Worm (Caenorhabditis elegans) whole organism, mixed stage, embryonic: ENCODE results near the gene mdf-2.

Experiments
- M03D4.4 ChIP-seq: sonication (generic microtip); optimal IDR thresholded peaks from 2 replicates; lab custom pipeline; 2017; ENCODE audit warnings: mild to moderate bottlenecking, missing genetic modification characterization, missing compliant biosample characterization
- blmp-1 ChIP-seq: fragments of 150-350 bp; optimal IDR thresholded peaks from 2 replicates; lab custom pipeline; 2014; ENCODE audit warnings: missing biosample characterization, missing genetic modification characterization
- ceh-39 ChIP-seq: fragments of 150-350 bp; optimal IDR thresholded peaks from 2 replicates; lab custom pipeline; 2014; ENCODE audit warnings: missing biosample characterization, missing genetic modification characterization
- ceh-43 ChIP-seq: fragments of 200-800 bp; sonication (Bioruptor generic); optimal IDR thresholded peaks from 2 replicates; lab custom pipeline; 2018; ENCODE audit warnings: mild to moderate bottlenecking, missing genetic modification characterization, moderate library complexity, missing compliant biosample characterization
- ceh-83 ChIP-seq: fragments of 200-800 bp; sonication (Bioruptor generic); optimal IDR thresholded peaks from 2 replicates; lab custom pipeline; 2018; ENCODE audit warnings: mild to moderate bottlenecking, missing genetic modification characterization, missing compliant biosample characterization
- ces-1 ChIP-seq: fragments of 150-350 bp; optimal IDR thresholded peaks from 2 replicates; lab custom pipeline; 2014; ENCODE audit warnings: missing biosample characterization, missing genetic modification reagents, missing genetic modification characterization
- cnd-1 ChIP-seq: fragments of 200-800 bp; sonication (Bioruptor generic); optimal IDR thresholded peaks from 2 replicates; lab custom pipeline; 2018; ENCODE audit warnings: mild to moderate bottlenecking, missing genetic modification characterization, missing compliant biosample characterization
- drap-1 ChIP-seq: fragments of 200-800 bp; sonication (Bioruptor generic); optimal IDR thresholded peaks from 3 replicates; lab custom pipeline; 2018; ENCODE audit warnings: mild to moderate bottlenecking, missing genetic modification characterization, missing compliant biosample characterization
- elt-1 ChIP-seq: sonication (generic microtip); optimal IDR thresholded peaks from 2 replicates; lab custom pipeline; 2017; ENCODE audit warnings: missing genetic modification characterization, mild to moderate bottlenecking, missing compliant biosample characterization, antibody characterized with exemption, moderate library complexity, borderline replicate concordance; ENCODE audit not compliant: insufficient read depth
- elt-3 ChIP-seq: fragments of 150-350 bp; optimal IDR thresholded peaks from 2 replicates; lab custom pipeline; 2014; ENCODE audit warnings: missing biosample characterization, missing genetic modification characterization
- flh-1 ChIP-seq: fragments of 200-800 bp; sonication (Bioruptor generic); optimal IDR thresholded peaks from 2 replicates; lab custom pipeline; 2018; ENCODE audit warnings: mild to moderate bottlenecking, missing genetic modification characterization, moderate library complexity, missing compliant biosample characterization
- ham-2 ChIP-seq: fragments of 200-800 bp; sonication (Bioruptor generic); optimal IDR thresholded peaks from 2 replicates; lab custom pipeline; 2018; ENCODE audit warnings: mild to moderate bottlenecking, missing genetic modification characterization, missing compliant biosample characterization
- hlh-1 ChIP-seq: fragments of 150-350 bp; optimal IDR thresholded peaks from 2 replicates; lab custom pipeline; 2014; ENCODE audit warnings: missing biosample characterization, missing genetic modification reagents, missing genetic modification characterization
- lin-13 ChIP-seq: fragments of 150-350 bp; optimal IDR thresholded peaks from 2 replicates; lab custom pipeline; 2014; ENCODE audit warnings: missing biosample characterization, missing genetic modification characterization
- lin-32 ChIP-seq: fragments of 200-800 bp; sonication (Bioruptor generic); optimal IDR thresholded peaks from 2 replicates; lab custom pipeline; 2018; ENCODE audit warnings: mild to moderate bottlenecking, missing genetic modification characterization, missing compliant biosample characterization
- lsy-2 ChIP-seq: fragments of 150-350 bp; optimal IDR thresholded peaks from 2 replicates; lab custom pipeline; 2014; ENCODE audit warnings: missing biosample characterization, missing genetic modification characterization
- mab-5 ChIP-seq: fragments of 150-350 bp; optimal IDR thresholded peaks from 2 replicates; lab custom pipeline; 2014; ENCODE audit warnings: missing biosample characterization, missing genetic modification characterization
- mep-1 ChIP-seq: fragments of 150-350 bp; optimal IDR thresholded peaks from 2 replicates; lab custom pipeline; 2017; ENCODE audit warnings: missing biosample characterization, missing genetic modification reagents, missing genetic modification characterization, inconsistent platforms
- mls-2 ChIP-seq: sonication (generic microtip); optimal IDR thresholded peaks from 2 replicates; lab custom pipeline; 2016; ENCODE audit warnings: mild to moderate bottlenecking, missing genetic modification characterization, moderate library complexity, missing compliant biosample characterization
- nhr-12 ChIP-seq: fragments of 150-350 bp; optimal IDR thresholded peaks from 2 replicates; lab custom pipeline; 2014; ENCODE audit warnings: missing biosample characterization, missing genetic modification characterization
- nhr-2 ChIP-seq: fragments of 150-350 bp; optimal IDR thresholded peaks from 2 replicates; lab custom pipeline; 2014; ENCODE audit warnings: missing biosample characterization, missing genetic modification characterization
- nhr-237 ChIP-seq: fragments of 150-350 bp; optimal IDR thresholded peaks from 2 replicates; lab custom pipeline; 2014; ENCODE audit warnings: missing biosample characterization, missing genetic modification characterization
- nhr-28 ChIP-seq: fragments of 150-350 bp; optimal IDR thresholded peaks from 2 replicates; lab custom pipeline; 2014; ENCODE audit warnings: missing biosample characterization, missing genetic modification characterization
- nhr-76 ChIP-seq: sonication (generic microtip); optimal IDR thresholded peaks from 2 replicates; lab custom pipeline; 2017; ENCODE audit warnings: missing biosample characterization, missing genetic modification characterization
- pha-4 ChIP-seq: fragments of 150-350 bp; optimal IDR thresholded peaks from 2 replicates; lab custom pipeline; 2018; ENCODE audit warnings: missing biosample characterization, missing genetic modification reagents, missing genetic modification characterization
- sem-2 ChIP-seq: fragments of 200-800 bp; sonication (Bioruptor generic); optimal IDR thresholded peaks from 2 replicates; lab custom pipeline; 2018; ENCODE audit warnings: mild to moderate bottlenecking, missing genetic modification characterization, missing compliant biosample characterization
- snpc-4 ChIP-seq: fragments of 150-350 bp; optimal IDR thresholded peaks from 2 replicates; lab custom pipeline; 2014; ENCODE audit warnings: missing biosample characterization, missing genetic modification characterization
- sptf-1 ChIP-seq: sonication (generic microtip); optimal IDR thresholded peaks from 2 replicates; lab custom pipeline; 2017; ENCODE audit warnings: mild to moderate bottlenecking, missing genetic modification characterization, moderate library complexity, missing compliant biosample characterization
- tbx-8 ChIP-seq: fragments of 200-800 bp; sonication (Bioruptor generic); optimal IDR thresholded peaks from 2 replicates; lab custom pipeline; 2018; ENCODE audit warnings: mild to moderate bottlenecking, missing genetic modification characterization, moderate library complexity, missing compliant biosample characterization
- unc-120 ChIP-seq: sonication (generic microtip); optimal IDR thresholded peaks from 2 replicates; lab custom pipeline; 2017; ENCODE audit warnings: missing genetic modification characterization, missing compliant biosample characterization; ENCODE audit not compliant: poor library complexity, severe bottlenecking
- unc-39 ChIP-seq: fragments of 150-350 bp; optimal IDR thresholded peaks from 2 replicates; lab custom pipeline; 2014; ENCODE audit warnings: missing biosample characterization, missing genetic modification characterization
- unc-62 ChIP-seq: fragments of 150-350 bp; optimal IDR thresholded peaks from 2 replicates; lab custom pipeline; 2014; ENCODE audit warnings: missing biosample characterization, missing genetic modification reagents, missing genetic modification characterization
- zip-8 ChIP-seq: fragments of 150-350 bp; optimal IDR thresholded peaks from 2 replicates; lab custom pipeline; 2014; ENCODE audit warnings: missing biosample characterization, missing genetic modification characterization
- ztf-11 ChIP-seq: fragments of 150-350 bp; optimal IDR thresholded peaks from 2 replicates; lab custom pipeline; 2014; ENCODE audit warnings: missing biosample characterization, missing genetic modification characterization

Gene mdf-2

ce11 chrIV:2640950-2641349 lies at the start of gene mdf-2, which contains the start of gene nduv-3:
TSS of gene mdf-2 (minus strand) at chrIV:2641125.
TSS of gene nduv-3 (plus strand) at chrIV:2641310.
- TF ChIP-seq mep-1 (tag; lab: Kevin White, UChicago) (peak; percentile 61), lsy-2 (tag; lab: Kevin White, UChicago) (peak; percentile 78), tbx-8 (GFP tag; lab: Kevin White, UChicago) (no peak), ceh-83 (GFP tag; lab: Kevin White, UChicago) (no peak), nhr-2 (tag; lab: Kevin White, UChicago) (no peak), ces-1 (GFP tag; lab: Kevin White, UChicago) (peak; percentile 83), ceh-39 (tag; lab: Kevin White, UChicago) (peak; percentile 75), nhr-237 (tag; lab: Kevin White, UChicago) (peak; percentile 30), drap-1 (GFP tag; lab: Kevin White, UChicago) (no peak), elt-1 (no peak), nhr-28 (tag; lab: Kevin White, UChicago) (no peak), pha-4 (tag; lab: Kevin White, UChicago) (peak; percentile 74), ztf-11 (no peak), lin-13 (tag; lab: Kevin White, UChicago) (peak; percentile 82), zip-8 (tag; lab: Kevin White, UChicago) (no peak), sptf-1 (no peak), unc-62 (GFP tag; lab: Kevin White, UChicago) (no peak)

DNA sequence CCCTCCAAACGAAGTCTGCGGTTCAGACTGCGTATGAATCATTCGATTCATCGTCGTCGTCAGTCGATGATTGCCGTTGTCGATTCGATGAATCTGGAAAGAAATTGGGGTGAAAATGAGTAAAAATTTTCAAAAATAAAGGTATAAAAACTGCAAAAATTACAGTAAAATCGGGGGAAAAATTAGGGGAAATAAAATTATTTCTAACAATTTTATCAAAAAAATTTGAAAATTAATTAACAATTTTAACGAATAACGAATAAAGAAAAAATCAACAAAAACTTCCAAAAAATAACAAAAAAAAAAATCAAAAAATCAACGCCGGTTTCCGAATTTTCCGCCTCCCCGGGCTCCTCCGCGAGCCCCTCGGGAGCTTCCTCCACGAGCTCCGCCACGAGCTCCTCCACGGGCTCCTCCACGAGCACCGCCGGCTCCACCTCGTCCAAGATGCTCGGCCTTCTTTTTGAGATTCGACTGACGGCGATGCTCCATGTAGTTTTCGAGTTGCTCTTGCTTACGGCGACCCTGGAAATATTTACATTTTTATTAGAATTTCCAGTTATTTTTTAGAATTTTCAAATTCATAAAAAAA lies 47.9 kb upstream of the mdf-2 start, which contains the start of gene egrh-3:
Gene egrh-3 (minus strand): TSS at position 51 of the 592 bp plus-strand sequence.
- TF ChIP-seq lin-32, result no peak
- no peak for TF ChIP-seq unc-62 (GFP tag; lab: Kevin White, UChicago)
- no peak for TF ChIP-seq ceh-83 (GFP tag; lab: Kevin White, UChicago)
- TF ChIP-seq lin-13 (tag; lab: Kevin White, UChicago), result no peak
- TF ChIP-seq elt-1, result no peak
- no peak for TF ChIP-seq sem-2 (GFP tag; lab: Kevin White, UChicago)
- TF ChIP-seq snpc-4 (tag; lab: Kevin White, UChicago), result no peak
- no peak for TF ChIP-seq blmp-1 (tag; lab: Kevin White, UChicago)
- TF ChIP-seq ces-1 (GFP tag; lab: Kevin White, UChicago), result no peak
- TF ChIP-seq drap-1 (GFP tag; lab: Kevin White, UChicago), result no peak
- TF ChIP-seq cnd-1 (tag; lab: Kevin White, UChicago), result no peak
- TF ChIP-seq sptf-1, result no peak
- no peak for TF ChIP-seq pha-4 (tag; lab: Kevin White, UChicago)
- no peak for TF ChIP-seq unc-120 (tag; lab: Kevin White, UChicago)
- no peak for TF ChIP-seq lsy-2 (tag; lab: Kevin White, UChicago)

DNA sequence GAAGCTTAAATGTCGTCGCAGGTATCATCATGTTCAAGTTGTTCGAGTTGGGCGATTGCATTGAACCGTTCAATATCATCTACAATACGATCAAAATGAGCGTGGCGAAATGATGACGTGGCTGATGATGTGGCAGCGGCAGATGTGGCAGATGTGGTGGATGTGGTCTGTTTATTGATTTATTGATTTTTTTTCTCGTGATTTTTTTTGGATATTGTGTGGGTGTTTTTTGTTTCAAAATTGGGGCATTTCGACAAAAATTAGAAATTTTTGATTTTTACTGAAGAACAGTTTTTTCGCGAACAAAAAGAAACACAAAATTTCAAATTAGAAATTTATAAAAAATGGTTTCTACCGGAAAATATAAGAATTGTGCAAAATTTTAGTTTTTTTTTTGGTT lies 39.4 kb upstream of the mdf-2 start:
- TF ChIP-seq ceh-43 (no peak), nhr-76 (no peak), sem-2 (GFP tag; lab: Kevin White, UChicago) (no peak)

ce11 chrIV:2678152-2678551 lies 37.2 kb upstream of the mdf-2 start:
- TF ChIP-seq M03D4.4 (tag; lab: Kevin White, UChicago) (no peak), nhr-237 (tag; lab: Kevin White, UChicago) (no peak)

ce11 chrIV:2677687-2678086 lies 36.8 kb upstream of the mdf-2 start:
- TF ChIP-seq sem-2 (GFP tag; lab: Kevin White, UChicago) (no peak), lsy-2 (tag; lab: Kevin White, UChicago) (no peak), tbx-8 (GFP tag; lab: Kevin White, UChicago) (no peak), ceh-39 (tag; lab: Kevin White, UChicago) (no peak), ceh-83 (GFP tag; lab: Kevin White, UChicago) (no peak), elt-3 (tag; lab: Kevin White, UChicago) (no peak)

DNA sequence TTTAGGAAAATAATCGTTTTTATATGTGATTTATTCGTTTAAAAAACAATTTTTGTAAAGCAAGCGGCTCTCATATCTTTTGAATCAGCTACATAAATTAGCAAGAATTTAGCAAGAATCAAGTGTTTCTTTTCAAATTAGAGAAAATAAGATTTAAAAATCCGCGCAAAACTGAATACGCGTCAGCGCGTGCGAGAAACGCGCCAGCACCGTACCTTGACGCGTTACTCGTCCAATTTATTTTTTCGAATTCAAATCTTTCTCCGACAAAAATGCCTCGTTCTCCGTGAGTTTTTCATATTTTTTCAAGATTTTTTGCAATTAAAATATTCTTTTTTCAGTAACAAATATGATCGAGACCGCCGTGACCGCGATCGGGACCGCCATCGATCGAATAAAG lies 35.4 kb upstream of the mdf-2 start, which contains the start of gene Y94H6A.3:
Gene Y94H6A.3 (plus strand): TSS at position 232 of the 400 bp plus-strand sequence.
- TF ChIP-seq nhr-237 (tag; lab: Kevin White, UChicago) (peak; percentile 73), unc-39 (no peak), mab-5 (tag; lab: Kevin White, UChicago) (no peak), unc-120 (tag; lab: Kevin White, UChicago) (no peak), mep-1 (tag; lab: Kevin White, UChicago) (peak; percentile 92), sem-2 (GFP tag; lab: Kevin White, UChicago) (no peak), ham-2 (GFP tag; lab: Kevin White, UChicago) (no peak), mls-2 (tag; lab: Kevin White, UChicago) (no peak), blmp-1 (tag; lab: Kevin White, UChicago) (no peak), nhr-12 (tag; lab: Kevin White, UChicago) (no peak), ceh-39 (tag; lab: Kevin White, UChicago) (peak; percentile 4), hlh-1 (tag; lab: Kevin White, UChicago) (peak; percentile 43), elt-1 (no peak), lin-13 (tag; lab: Kevin White, UChicago) (peak; percentile 96), nhr-2 (tag; lab: Kevin White, UChicago) (peak; percentile 12), ztf-11 (no peak), flh-1 (GFP tag; lab: Kevin White, UChicago) (no peak), tbx-8 (GFP tag; lab: Kevin White, UChicago) (no peak), unc-62 (GFP tag; lab: Kevin White, UChicago) (peak; percentile 4), elt-3 (tag; lab: Kevin White, UChicago) (no peak), snpc-4 (tag; lab: Kevin White, UChicago) (no peak), ces-1 (GFP tag; lab: Kevin White, UChicago) (peak; percentile 78), zip-8 (tag; lab: Kevin White, UChicago) (no peak), sptf-1 (peak; percentile 9), nhr-76 (no peak), cnd-1 (tag; lab: Kevin White, UChicago) (peak; percentile 37), lin-32 (no peak)
